Fruit fly (Drosophila melanogaster) whole organism, embryonic: ENCODE data around the gene Rab14.

ENCODE experiments used
- Adf1 ChIP-seq: fragments of 200-800 bp; sonication (Bioruptor generic); IDR thresholded peaks from 2 replicates; pipeline ENCODE4 v1.3.6; 2022; ENCODE audit warnings: missing biosample characterization, missing genetic modification characterization
- Atf3 ChIP-seq: fragments of 200-800 bp; sonication (Bioruptor generic); optimal IDR thresholded peaks from 3 replicates; lab custom pipeline; 2016; ENCODE audit warnings: missing biosample characterization, missing genetic modification characterization
- Awh ChIP-seq: fragments of 200-800 bp; sonication (Bioruptor generic); IDR thresholded peaks from 2 replicates; pipeline ENCODE4, ENCODE4 v1.3.6; 2022; ENCODE audit warnings: missing biosample characterization, missing genetic modification characterization
- Bgb ChIP-seq: fragments of 200-800 bp; sonication (Bioruptor generic); IDR thresholded peaks from 2 replicates; pipeline ENCODE4 v1.3.6; 2022; ENCODE audit warnings: missing biosample characterization, missing genetic modification characterization; ENCODE audit not compliant: partially characterized antibody
- Bteb2 ChIP-seq: fragments of 200-800 bp; sonication (Bioruptor generic); optimal IDR thresholded peaks from 2 replicates; lab custom pipeline; 2016; ENCODE audit warnings: missing biosample characterization, missing genetic modification characterization
- CG11504 ChIP-seq: fragments of 200-800 bp; sonication (Bioruptor generic); optimal IDR thresholded peaks from 3 replicates; lab custom pipeline; 2019; ENCODE audit warnings: missing biosample characterization, mild to moderate bottlenecking, missing genetic modification characterization, moderate library complexity
- CG13296 ChIP-seq: fragments of 200-800 bp; sonication (Bioruptor generic); optimal IDR thresholded peaks from 3 replicates; lab custom pipeline; 2018; ENCODE audit warnings: missing biosample characterization, mild to moderate bottlenecking, missing genetic modification characterization
- CG1647 ChIP-seq: fragments of 200-800 bp; sonication (Bioruptor generic); optimal IDR thresholded peaks from 3 replicates; lab custom pipeline; 2016; ENCODE audit warnings: missing biosample characterization, missing genetic modification characterization
- CG17385 ChIP-seq: fragments of 200-800 bp; sonication (Bioruptor generic); optimal IDR thresholded peaks from 3 replicates; lab custom pipeline; 2018; ENCODE audit warnings: missing biosample characterization, mild to moderate bottlenecking, missing genetic modification characterization
- CG1792 ChIP-seq: fragments of 200-800 bp; sonication (Bioruptor generic); optimal IDR thresholded peaks from 2 replicates; lab custom pipeline; 2016; ENCODE audit warnings: missing biosample characterization, missing genetic modification characterization
- CG33557 ChIP-seq: fragments of 200-800 bp; sonication (Bioruptor generic); optimal IDR thresholded peaks from 2 replicates; lab custom pipeline; 2019; ENCODE audit warnings: missing biosample characterization, mild to moderate bottlenecking, missing genetic modification characterization, moderate library complexity
- CG34422 ChIP-seq: fragments of 200-800 bp; sonication (Bioruptor generic); IDR thresholded peaks from 3 replicates; pipeline ENCODE4 v1.3.6; 2022; ENCODE audit warnings: missing biosample characterization, missing genetic modification characterization
- CTCF ChIP-seq: fragments of 200-800 bp; sonication (Bioruptor generic); optimal IDR thresholded peaks from 2 replicates; lab custom pipeline; 2017; ENCODE audit warnings: missing biosample characterization, mild to moderate bottlenecking, missing genetic modification characterization, moderate library complexity
- Dip2 ChIP-seq: fragments of 200-800 bp; sonication (Bioruptor generic); IDR thresholded peaks from 2 replicates; pipeline ENCODE4 v1.3.6; 2022; ENCODE audit warnings: missing biosample characterization, missing genetic modification characterization
- ERR ChIP-seq: fragments of 200-800 bp; sonication (Bioruptor generic); optimal IDR thresholded peaks from 2 replicates; lab custom pipeline; 2016; ENCODE audit warnings: missing biosample characterization, missing genetic modification characterization
- Hr78 ChIP-seq, 2 experiments: fragments of 200-800 bp in 1 of 2; fragments of >200 bp in 1 of 2; sonication (Bioruptor generic) in 1 of 2; optimal IDR thresholded peaks; 2 replicates each; lab custom pipeline; 2017 to 2019; ENCODE audit warnings: missing biosample characterization in 2 of 2, missing genetic modification characterization in 2 of 2, mild to moderate bottlenecking in 1 of 2, moderate library complexity in 1 of 2
- Lpt ChIP-seq: fragments of >200 bp; optimal IDR thresholded peaks from 2 replicates; lab custom pipeline; 2018; ENCODE audit warnings: missing biosample characterization, missing genetic modification characterization
- Med ChIP-seq: fragments of 200-800 bp; sonication (Bioruptor generic); peaks from one replicate; lab custom pipeline; 2016; ENCODE audit warnings: missing biosample characterization, missing genetic modification characterization, mild to moderate bottlenecking, inconsistent platforms, moderate library complexity
- NC2β ChIP-seq: fragments of 200-800 bp; sonication (Bioruptor generic); optimal IDR thresholded peaks from 2 replicates; lab custom pipeline; 2016; ENCODE audit warnings: missing biosample characterization, missing genetic modification characterization
- Nf-YA ChIP-seq: fragments of 200-800 bp; sonication (Bioruptor generic); IDR thresholded peaks from 2 replicates; pipeline ENCODE4 v1.3.6; 2022; ENCODE audit warnings: missing biosample characterization, missing genetic modification characterization
- Nf-YC ChIP-seq: fragments of 200-800 bp; optimal IDR thresholded peaks from 3 replicates; lab custom pipeline; 2019; ENCODE audit warnings: missing biosample characterization, mild to moderate bottlenecking, missing genetic modification characterization, moderate library complexity
- Vsx1 ChIP-seq: fragments of 200-800 bp; sonication (Bioruptor generic); optimal IDR thresholded peaks from 2 replicates; lab custom pipeline; 2017; ENCODE audit warnings: missing biosample characterization, mild to moderate bottlenecking, missing genetic modification characterization, missing genetic modification reagents
- ara ChIP-seq: fragments of 200-800 bp; sonication (Bioruptor generic); IDR thresholded peaks from 2 replicates; pipeline ENCODE4 v1.3.6; 2022; ENCODE audit warnings: missing biosample characterization, missing genetic modification characterization
- cad ChIP-seq: fragments of >200 bp; optimal IDR thresholded peaks from 2 replicates; lab custom pipeline; 2017; ENCODE audit warnings: missing biosample characterization, missing genetic modification characterization
- crol ChIP-seq: fragments of 200-800 bp; sonication (Bioruptor generic); IDR thresholded peaks from 2 replicates; pipeline ENCODE4 v1.3.6; 2022; ENCODE audit warnings: missing biosample characterization, missing genetic modification characterization
- danr ChIP-seq: fragments of 200-800 bp; sonication (Bioruptor generic); IDR thresholded peaks from 2 replicates; pipeline ENCODE4 v1.3.6; 2022; ENCODE audit warnings: missing biosample characterization, missing genetic modification characterization
- ftz-f1 ChIP-seq: fragments of 200-800 bp; sonication (Bioruptor generic); optimal IDR thresholded peaks from 2 replicates; lab custom pipeline; 2016; ENCODE audit warnings: missing biosample characterization, missing genetic modification characterization
- gsb ChIP-seq: fragments of 200-800 bp; sonication (Bioruptor generic); IDR thresholded peaks from 2 replicates; pipeline ENCODE4 v1.3.6; 2022; ENCODE audit warnings: missing biosample characterization, missing genetic modification characterization
- ham ChIP-seq: fragments of 200-800 bp; sonication (Bioruptor generic); IDR thresholded peaks from 2 replicates; pipeline ENCODE4 v1.3.6; 2022; ENCODE audit warnings: missing biosample characterization, missing genetic modification characterization
- hbn ChIP-seq: fragments of 200-800 bp; sonication (Bioruptor generic); IDR thresholded peaks from 2 replicates; pipeline ENCODE4 v1.3.6; 2022; ENCODE audit warnings: missing biosample characterization, missing genetic modification characterization; ENCODE audit not compliant: partially characterized antibody
- ind ChIP-seq: fragments of 200-800 bp; sonication (Bioruptor generic); optimal IDR thresholded peaks from 3 replicates; lab custom pipeline; 2016; ENCODE audit warnings: missing biosample characterization, missing genetic modification characterization
- jigr1 ChIP-seq: fragments of 200-800 bp; sonication (Bioruptor generic); IDR thresholded peaks from 3 replicates; pipeline ENCODE4 v1.3.6; 2022; ENCODE audit warnings: missing biosample characterization, missing genetic modification characterization
- lov ChIP-seq, 2 experiments: fragments of 200-800 bp in 1 of 2; fragments of >200 bp in 1 of 2; sonication (Bioruptor generic) in 1 of 2; IDR thresholded peaks in 1 of 2; optimal IDR thresholded peaks in 1 of 2; 2 replicates in 1 of 2; 3 replicates in 1 of 2; pipeline versions ENCODE4 v1.3.6 to Lab custom; 2017 to 2022; ENCODE audit warnings: missing biosample characterization in 1 of 2, missing genetic modification characterization in 1 of 2
- pfk ChIP-seq: fragments of 200-800 bp; sonication (Bioruptor generic); optimal IDR thresholded peaks from 2 replicates; lab custom pipeline; 2018; ENCODE audit warnings: missing biosample characterization, mild to moderate bottlenecking, missing genetic modification characterization, moderate library complexity
- pnt ChIP-seq: fragments of 200-800 bp; sonication (Bioruptor generic); optimal IDR thresholded peaks from 3 replicates; lab custom pipeline; 2016; ENCODE audit warnings: missing biosample characterization, missing genetic modification characterization
- sens-2 ChIP-seq: fragments of 200-800 bp; sonication (Bioruptor generic); IDR thresholded peaks from 2 replicates; pipeline ENCODE4 v1.3.6; 2022; ENCODE audit warnings: missing biosample characterization, missing genetic modification characterization
- slbo ChIP-seq: fragments of 200-800 bp; sonication (Bioruptor generic); IDR thresholded peaks from 2 replicates; pipeline ENCODE4 v1.3.6; 2022; ENCODE audit warnings: missing biosample characterization, missing genetic modification characterization
- so ChIP-seq: fragments of 200-800 bp; sonication (Bioruptor generic); IDR thresholded peaks from 3 replicates; pipeline ENCODE4 v1.3.6; 2022; ENCODE audit warnings: missing biosample characterization, missing genetic modification characterization
- stc ChIP-seq: fragments of 200-800 bp; sonication (Bioruptor generic); IDR thresholded peaks from 2 replicates; pipeline ENCODE4 v1.3.6; 2022; ENCODE audit warnings: missing biosample characterization, missing genetic modification characterization
- tio ChIP-seq: fragments of 200-800 bp; sonication (Bioruptor generic); optimal IDR thresholded peaks from 2 replicates; lab custom pipeline; 2017; ENCODE audit warnings: missing biosample characterization, missing genetic modification characterization, inconsistent platforms
- vnd ChIP-seq: fragments of 200-800 bp; sonication (Bioruptor generic); IDR thresholded peaks from 3 replicates; pipeline ENCODE4 v1.3.6; 2022; ENCODE audit warnings: missing biosample characterization, missing genetic modification characterization; ENCODE audit not compliant: partially characterized antibody
- yki ChIP-seq: fragments of >200 bp; optimal IDR thresholded peaks from 3 replicates; lab custom pipeline; 2018
- z ChIP-seq: fragments of 200-800 bp; sonication (Bioruptor generic); IDR thresholded peaks from 3 replicates; pipeline ENCODE4 v1.3.6; 2022; ENCODE audit warnings: missing biosample characterization, missing genetic modification characterization

Gene Rab14

dm6 chr2L:14337940-14338339 is 17.0 kb upstream of the Rab14 start, which contains the start of gene CG15286:
Gene CG15286 (plus strand): TSS chr2L:14338240.
- TF ChIP-seq yki (no peak), NC2β (GFP tag; lab: Kevin White, UChicago) (no peak), Vsx1 (no peak), stc (no peak), CG11504 (tag; lab: Kevin White, UChicago) (no peak), z (no peak)
- TF ChIP-seq, all 482 proteins: peak for 0

dm6 chr2L:14340964-14341363 is 14.0 kb upstream of the Rab14 start:
- TF ChIP-seq Atf3 (GFP tag; lab: Kevin White, UChicago): peak; percentile 60
- TF ChIP-seq ara: no peak
- TF ChIP-seq CG17385 (GFP tag; lab: Kevin White, UChicago): no peak
- TF ChIP-seq Dip2 (GFP tag; lab: Robert Waterston, UW): no peak
- TF ChIP-seq tio: no peak
- no peak for TF ChIP-seq CG13296 (GFP tag; lab: Kevin White, UChicago)
- no peak for TF ChIP-seq cad (GFP tag; lab: Kevin White, UChicago)
- TF ChIP-seq Hr78 (GFP tag; optimal IDR thresholded peaks at IDR 0.05; lab: Kevin White, UChicago): peak in 1 of 2 experiments; percentile 76
- 0 out of 3 replicates have a peak, but pooled peaks have one; percentile 29 for TF ChIP-seq CG34422
- TF ChIP-seq slbo (GFP tag; lab: Robert Waterston, UW): no peak
- no peak for TF ChIP-seq so (GFP tag; lab: Robert Waterston, UW)
- no peak for TF ChIP-seq Med (GFP tag; lab: Kevin White, UChicago)
- TF ChIP-seq pfk (GFP tag; lab: Kevin White, UChicago): no peak
- TF ChIP-seq CG33557 (GFP tag; lab: Kevin White, UChicago): no peak
- peak; percentile 77 for TF ChIP-seq crol (GFP tag; lab: Robert Waterston, UW)
- TF ChIP-seq Nf-YC: peak; percentile 77
- TF ChIP-seq ind: no peak
- TF ChIP-seq Awh (GFP tag; lab: Robert Waterston, UW): no peak
- no peak for TF ChIP-seq ham (GFP tag; lab: Robert Waterston, UW)
- no peak for TF ChIP-seq Bteb2 (GFP tag; lab: Kevin White, UChicago)
- TF ChIP-seq Nf-YA (GFP tag; lab: Robert Waterston, UW): no peak
- no peak for TF ChIP-seq hbn (GFP tag; lab: Robert Waterston, UW)
- TF ChIP-seq ERR: peak; percentile 19
- TF ChIP-seq pnt: no peak
- no peak for TF ChIP-seq Lpt (GFP tag; lab: Kevin White, UChicago)
- no peak for TF ChIP-seq Bgb (GFP tag; lab: Robert Waterston, UW)
- peak; percentile 15 for TF ChIP-seq ftz-f1 (GFP tag; lab: Kevin White, UChicago)
- no peak for TF ChIP-seq CG1792 (GFP tag; lab: Kevin White, UChicago)

dm6 chr2L:14346588-14346987 is 8.4 kb upstream of the Rab14 start, which contains the start of gene Send2:
Gene Send2 (minus strand): TSS chr2L:14346688.
- TF ChIP-seq Adf1: no peak
- no peak for TF ChIP-seq ind
- no peak for TF ChIP-seq danr (GFP tag; lab: Robert Waterston, UW)
- TF ChIP-seq CG1647 (GFP tag; lab: Kevin White, UChicago): no peak
- TF ChIP-seq jigr1: no peak
- TF ChIP-seq stc: no peak
- no peak for TF ChIP-seq sens-2 (GFP tag; lab: Robert Waterston, UW)
- no peak for TF ChIP-seq lov (optimal IDR thresholded peaks at IDR 0.05; lab: Kevin White, UChicago)
- no peak for TF ChIP-seq lov (GFP tag; IDR thresholded peaks at IDR 0.05; lab: Robert Waterston, UW)
- no peak for TF ChIP-seq CTCF
- TF ChIP-seq vnd (GFP tag; lab: Robert Waterston, UW): no peak
- no peak for TF ChIP-seq gsb (GFP tag; lab: Robert Waterston, UW)
